Worm (Caenorhabditis elegans) whole organism, L4 larva: ENCODE data around the gene scl-27.
A peak's percentile ranks its signal among the peaks of the same experiment; 100 is the strongest.

Source experiments
- D1046.2 ChIP-seq: fragments of 200-800 bp; sonication (Bioruptor generic); IDR thresholded peaks from 2 replicates; pipeline ENCODE4 v1.3.6; 2022; ENCODE audit warnings: missing genetic modification characterization, missing compliant biosample characterization
- F10B5.3 ChIP-seq: sonication (generic microtip); optimal IDR thresholded peaks from 2 replicates; lab custom pipeline; 2016; ENCODE audit warnings: mild to moderate bottlenecking, missing genetic modification characterization, missing compliant biosample characterization
- F44E2.7 ChIP-seq: fragments of 200-800 bp; sonication (Bioruptor generic); IDR thresholded peaks from 2 replicates; pipeline ENCODE4 v2.1.2; 2022; ENCODE audit warnings: missing genetic modification characterization, missing compliant biosample characterization
- F49E8.2 ChIP-seq: sonication (generic microtip); optimal IDR thresholded peaks from 2 replicates; lab custom pipeline; 2016; ENCODE audit warnings: missing compliant biosample characterization, mild to moderate bottlenecking, missing genetic modification characterization, borderline replicate concordance
- T20F7.1 ChIP-seq: fragments of 200-800 bp; sonication (Bioruptor generic); optimal IDR thresholded peaks from 2 replicates; lab custom pipeline; 2018; ENCODE audit warnings: mild to moderate bottlenecking, missing genetic modification characterization, missing compliant biosample characterization
- ZK337.2 ChIP-seq: fragments of 200-800 bp; sonication (Bioruptor generic); IDR thresholded peaks from 2 replicates; pipeline ENCODE4 v1.3.6; 2022; ENCODE audit warnings: missing genetic modification reagents, missing genetic modification characterization, missing compliant biosample characterization
- ZK546.5 ChIP-seq, 2 experiments: sonication (generic microtip); optimal IDR thresholded peaks; 2 replicates each; lab custom pipeline; 2017; ENCODE audit warnings: missing biosample characterization in 2 of 2, missing genetic modification characterization in 2 of 2
- aha-1 ChIP-seq: fragments of 150-350 bp; peaks from one replicate; lab custom pipeline; 2014; ENCODE audit warnings: missing biosample characterization, missing genetic modification characterization
- aly-2 ChIP-seq: sonication (generic microtip); optimal IDR thresholded peaks from 2 replicates; lab custom pipeline; 2018; ENCODE audit warnings: missing biosample characterization, missing genetic modification characterization
- ceh-20 ChIP-seq: fragments of 200-800 bp; sonication (Bioruptor generic); IDR thresholded peaks from 2 replicates; pipeline ENCODE4 v1.3.6; 2022; ENCODE audit warnings: missing genetic modification reagents, missing genetic modification characterization, missing compliant biosample characterization
- daf-19 ChIP-seq: fragments of 200-800 bp; sonication (Bioruptor generic); conservative IDR thresholded peaks from 2 replicates; pipeline ENCODE4 v1.3.6; 2022; ENCODE audit warnings: missing genetic modification characterization, missing compliant biosample characterization
- daf-8 ChIP-seq: fragments of 200-800 bp; sonication (Bioruptor generic); IDR thresholded peaks from 2 replicates; pipeline ENCODE4 v1.3.6; 2022; ENCODE audit warnings: missing genetic modification characterization, missing compliant biosample characterization
- dmd-6 ChIP-seq: fragments of 200-800 bp; sonication (Bioruptor generic); IDR thresholded peaks from 2 replicates; pipeline ENCODE4 v1.3.6; 2022; ENCODE audit warnings: missing genetic modification reagents, missing genetic modification characterization, missing compliant biosample characterization
- dmd-9 ChIP-seq: fragments of 200-800 bp; sonication (Bioruptor generic); IDR thresholded peaks from 2 replicates; pipeline ENCODE4 v1.3.6; 2022; ENCODE audit warnings: missing genetic modification reagents, missing genetic modification characterization, missing compliant biosample characterization
- egl-43 ChIP-seq: fragments of 200-800 bp; sonication (Bioruptor generic); IDR thresholded peaks from 2 replicates; pipeline ENCODE4 v1.3.6; 2022; ENCODE audit warnings: missing genetic modification reagents, missing genetic modification characterization, missing compliant biosample characterization
- hif-1 ChIP-seq, 2 experiments: sonication (generic microtip); optimal IDR thresholded peaks; 2 replicates each; lab custom pipeline; 2016 to 2017; ENCODE audit warnings: missing compliant biosample characterization in 2 of 2, missing genetic modification characterization in 2 of 2, missing genetic modification reagents in 2 of 2, missing genotype in 2 of 2, mild to moderate bottlenecking in 1 of 2
- hlh-30 ChIP-seq: sonication (generic microtip); optimal IDR thresholded peaks from 2 replicates; lab custom pipeline; 2017; ENCODE audit warnings: antibody characterized with exemption, mild to moderate bottlenecking, missing genetic modification characterization, missing compliant biosample characterization; ENCODE audit not compliant: insufficient read depth
- jun-1 ChIP-seq: fragments of 150-350 bp; optimal IDR thresholded peaks from 2 replicates; lab custom pipeline; 2014; ENCODE audit warnings: missing biosample characterization, missing genetic modification reagents, missing genetic modification characterization
- lim-7 ChIP-seq: fragments of 200-800 bp; sonication (Bioruptor generic); IDR thresholded peaks from 2 replicates; pipeline ENCODE4 v1.3.6; 2022; ENCODE audit warnings: missing genetic modification characterization, missing compliant biosample characterization
- lin-1 ChIP-seq: fragments of 200-800 bp; sonication (Bioruptor generic); IDR thresholded peaks from 2 replicates; pipeline ENCODE4 v1.3.6; 2022; ENCODE audit warnings: missing genetic modification reagents, missing genetic modification characterization, missing compliant biosample characterization
- lin-13 ChIP-seq: fragments of 150-350 bp; optimal IDR thresholded peaks from 2 replicates; lab custom pipeline; 2014; ENCODE audit warnings: missing biosample characterization, missing genetic modification reagents, missing genetic modification characterization
- lsy-2 ChIP-seq, 2 experiments: fragments of 150-350 bp in 1 of 2; sonication (generic microtip) in 1 of 2; optimal IDR thresholded peaks; 2 replicates each; lab custom pipeline; 2014 to 2017; ENCODE audit warnings: missing biosample characterization in 2 of 2, missing genetic modification characterization in 2 of 2
- madf-5 ChIP-seq, 2 experiments: fragments of 200-800 bp; sonication (Bioruptor generic); IDR thresholded peaks; 2 replicates each; pipeline ENCODE4 v1.3.6; 2022; ENCODE audit warnings: missing compliant biosample characterization in 2 of 2, missing genetic modification characterization in 2 of 2
- madf-9 ChIP-seq: fragments of 200-800 bp; sonication (Bioruptor generic); conservative IDR thresholded peaks from 2 replicates; pipeline ENCODE4 v1.3.6; 2022; ENCODE audit warnings: missing genetic modification reagents, missing genetic modification characterization, missing compliant biosample characterization
- mxl-2 ChIP-seq: fragments of 200-800 bp; sonication (Bioruptor generic); conservative IDR thresholded peaks from 2 replicates; pipeline ENCODE4 v1.3.6; 2022; ENCODE audit warnings: missing genetic modification reagents, missing genetic modification characterization, missing compliant biosample characterization
- nhr-28 ChIP-seq: fragments of 150-350 bp; optimal IDR thresholded peaks from 2 replicates; lab custom pipeline; 2014; ENCODE audit warnings: missing biosample characterization, missing genetic modification characterization
- nhr-42 ChIP-seq: fragments of 200-800 bp; sonication (Bioruptor generic); IDR thresholded peaks from 2 replicates; pipeline ENCODE4 v1.3.6; 2022; ENCODE audit warnings: missing genetic modification characterization, missing compliant biosample characterization
- nhr-6 ChIP-seq: fragments of 150-350 bp; optimal IDR thresholded peaks from 2 replicates; lab custom pipeline; 2014; ENCODE audit warnings: missing biosample characterization, missing genetic modification characterization
- php-3 ChIP-seq: fragments of 200-800 bp; sonication (Bioruptor generic); IDR thresholded peaks from 2 replicates; pipeline ENCODE4 v1.3.6; 2022; ENCODE audit warnings: missing genetic modification reagents, missing genetic modification characterization, missing compliant biosample characterization
- sdz-12 ChIP-seq: fragments of 200-800 bp; sonication (Bioruptor generic); optimal IDR thresholded peaks from 2 replicates; lab custom pipeline; 2018; ENCODE audit warnings: mild to moderate bottlenecking, missing genetic modification characterization, missing compliant biosample characterization
- set-16 ChIP-seq: fragments of 200-800 bp; sonication (Bioruptor generic); IDR thresholded peaks from 2 replicates; pipeline ENCODE4 v1.3.6; 2022; ENCODE audit warnings: missing genetic modification reagents, missing genetic modification characterization, missing compliant biosample characterization
- skn-1 ChIP-seq: fragments of 150-350 bp; optimal IDR thresholded peaks from 2 replicates; lab custom pipeline; 2014; ENCODE audit warnings: missing biosample characterization, missing genetic modification characterization
- snpc-1.2 ChIP-seq: fragments of 200-800 bp; sonication (Bioruptor generic); IDR thresholded peaks from 2 replicates; pipeline ENCODE4 v1.3.6; 2022; ENCODE audit warnings: missing genetic modification reagents, missing genetic modification characterization, missing compliant biosample characterization
- unc-62 ChIP-seq, 3 experiments: fragments of 150-350 bp in 1 of 3; sonication (generic microtip); optimal IDR thresholded peaks in 2 of 3; peaks in 1 of 3; 1 replicate in 1 of 3; 2 replicates in 2 of 3; lab custom pipeline; 2014 to 2017; ENCODE audit warnings: missing biosample characterization in 3 of 3, missing genetic modification characterization in 3 of 3, missing genetic modification reagents in 3 of 3, missing genotype in 1 of 3
- zag-1 ChIP-seq: fragments of 150-350 bp; optimal IDR thresholded peaks from 2 replicates; lab custom pipeline; 2014; ENCODE audit warnings: missing biosample characterization, missing genetic modification characterization

The scl-27 gene

DNA sequence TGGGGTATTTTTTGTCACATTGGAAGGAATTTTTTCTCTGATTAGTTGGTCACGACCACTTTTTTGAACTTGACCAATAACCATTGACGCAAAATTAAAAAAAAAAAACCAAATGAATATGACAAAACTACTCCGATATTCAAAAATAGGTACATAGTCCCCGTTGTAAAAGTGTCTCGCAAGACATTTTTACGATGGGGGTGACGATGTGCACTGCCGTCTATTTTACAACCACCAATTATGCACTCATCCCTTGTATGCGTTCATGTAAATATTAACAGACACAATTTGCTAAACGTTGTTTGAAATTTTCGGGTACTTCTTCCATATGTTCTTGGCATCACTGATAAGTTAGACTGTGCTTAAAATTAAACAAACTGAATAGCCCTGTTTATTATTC, at the start of gene scl-27:
Gene scl-27 (plus strand): TSS at position 301 of the 400 bp plus-strand sequence.
- peak in 1 of 2 experiments; percentile 11 for TF ChIP-seq unc-62 (GFP tag; optimal IDR thresholded peaks at IDR 0.05 in 1 of 2; lab: Kevin White, UChicago)
- TF ChIP-seq unc-62 (tag; optimal IDR thresholded peaks at IDR 0.05; lab: Kevin White, UChicago) = no peak
- no peak for TF ChIP-seq T20F7.1 (GFP tag; lab: Kevin White, UChicago)
- TF ChIP-seq jun-1 (tag; lab: Kevin White, UChicago) = no peak
- TF ChIP-seq ceh-20 (GFP tag; lab: Robert Waterston, UW) = no peak
- no peak for TF ChIP-seq F10B5.3 (tag; lab: Kevin White, UChicago)

DNA sequence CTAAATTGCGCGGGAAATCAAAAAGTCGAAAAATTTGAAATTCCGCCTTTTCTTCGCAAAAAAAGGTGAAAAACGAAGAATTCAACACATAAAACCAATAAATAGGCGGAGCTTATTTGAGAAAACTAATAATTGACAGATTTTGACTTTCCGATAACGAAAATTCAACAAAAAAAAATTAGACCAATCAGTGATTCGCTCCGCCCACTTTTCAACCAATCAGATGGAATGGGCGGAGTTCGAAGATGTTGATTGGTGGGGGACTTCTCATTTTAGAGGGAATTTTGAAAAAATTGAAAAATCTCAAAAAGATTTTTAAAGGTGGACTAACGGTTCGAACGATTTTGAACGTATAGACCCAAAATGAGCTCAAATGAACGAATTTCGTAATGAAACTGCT, 49.0 kb upstream of the scl-27 start:
- no peak for TF ChIP-seq daf-19
- TF ChIP-seq F44E2.7 (GFP tag; lab: Robert Waterston, UW) = no peak
- no peak for TF ChIP-seq sdz-12
- TF ChIP-seq F49E8.2 (tag; lab: Kevin White, UChicago) = no peak
- TF ChIP-seq D1046.2 = no peak
- no peak for TF ChIP-seq dmd-6 (GFP tag; lab: Robert Waterston, UW)
- TF ChIP-seq lsy-2 (tag; optimal IDR thresholded peaks at IDR 0.05; lab: Kevin White, UChicago) = no peak
- TF ChIP-seq lin-13 (GFP tag; lab: Kevin White, UChicago) = no peak
- TF ChIP-seq T20F7.1 (GFP tag; lab: Kevin White, UChicago) = no peak
- no peak for TF ChIP-seq daf-8
- no peak for TF ChIP-seq madf-9 (GFP tag; lab: Robert Waterston, UW)
- no peak for TF ChIP-seq F10B5.3 (tag; lab: Kevin White, UChicago)
- no peak for TF ChIP-seq egl-43 (GFP tag; lab: Robert Waterston, UW)
- no peak for TF ChIP-seq dmd-9 (GFP tag; lab: Robert Waterston, UW)
- TF ChIP-seq ZK546.5 (tag; optimal IDR thresholded peaks at IDR 0.05; lab: Kevin White, UChicago) = no peak
- no peak for TF ChIP-seq unc-62 (GFP tag; optimal IDR thresholded peaks at IDR 0.05 in 1 of 2; lab: Kevin White, UChicago)
- TF ChIP-seq unc-62 (tag; optimal IDR thresholded peaks at IDR 0.05; lab: Kevin White, UChicago) = no peak
- no peak for TF ChIP-seq php-3
- TF ChIP-seq lin-1 = no peak
- TF ChIP-seq ceh-20 (GFP tag; lab: Robert Waterston, UW) = no peak
- TF ChIP-seq hlh-30 (tag; lab: Kevin White, UChicago) = no peak

- TF ChIP-seq lim-7 (GFP tag; lab: Robert Waterston, UW) (no peak), F44E2.7 (GFP tag; lab: Robert Waterston, UW) (no peak), aha-1 (tag; lab: Kevin White, UChicago) (peak; percentile 99)
These were observed 48.0 kb upstream of the scl-27 start for ce11 chrV:351787-352186.

ce11 chrV:356959-357702, 42.7 kb upstream of the scl-27 start:
- TF ChIP-seq F49E8.2 (tag; lab: Kevin White, UChicago) (no peak), set-16 (GFP tag; lab: Robert Waterston, UW) (peak; percentile 87)

ce11 chrV:358473-358872, 41.3 kb upstream of the scl-27 start:
- TF ChIP-seq nhr-42 (GFP tag; lab: Robert Waterston, UW) (no peak), set-16 (GFP tag; lab: Robert Waterston, UW) (peak; percentile 89), egl-43 (GFP tag; lab: Robert Waterston, UW) (0 out of 2 replicates have a peak, but pooled peaks have one; percentile 51), ZK337.2 (peak; percentile 42; the same call in 1 of the 2 replicates), unc-62 (GFP tag; optimal IDR thresholded peaks at IDR 0.05 in 1 of 2; lab: Kevin White, UChicago) (peak in 1 of 2 experiments; percentile 50), unc-62 (tag; optimal IDR thresholded peaks at IDR 0.05; lab: Kevin White, UChicago) (no peak)

DNA sequence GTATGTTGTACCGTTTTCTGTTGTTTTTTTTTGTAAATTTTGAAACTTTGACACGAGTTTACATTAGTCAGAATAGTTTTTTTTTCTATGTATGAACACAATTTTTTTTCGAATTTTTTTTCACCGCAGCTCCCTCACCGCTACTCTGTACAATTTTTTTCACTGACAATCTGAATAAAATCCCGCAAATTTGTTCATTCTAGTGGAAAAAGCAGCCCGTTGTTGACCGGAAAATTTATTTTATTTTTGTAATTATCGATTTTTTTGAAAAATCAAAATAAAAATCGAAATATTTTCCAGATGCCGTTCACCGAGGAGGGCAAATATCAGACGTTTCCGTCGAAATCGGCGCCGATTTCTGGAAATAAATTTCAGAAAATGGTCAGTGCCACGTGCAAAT, 40.4 kb upstream of the scl-27 start, which contains the start of gene T22H9.1:
Gene T22H9.1 (plus strand): TSS at position 301 of the 400 bp plus-strand sequence.
- no peak for TF ChIP-seq nhr-6 (tag; lab: Kevin White, UChicago)
- TF ChIP-seq php-3 = no peak
- TF ChIP-seq hif-1 (tag; optimal IDR thresholded peaks at IDR 0.05; lab: Kevin White, UChicago) = no peak
- no peak for TF ChIP-seq lin-1
- TF ChIP-seq skn-1 (tag; lab: Kevin White, UChicago) = no peak
- TF ChIP-seq madf-5 (GFP tag; IDR thresholded peaks at IDR 0.05; lab: Robert Waterston, UW) = no peak
- TF ChIP-seq aly-2 (tag; lab: Kevin White, UChicago) = no peak
- TF ChIP-seq nhr-28 (tag; lab: Kevin White, UChicago) = no peak
- TF ChIP-seq snpc-1.2 = no peak
- TF ChIP-seq zag-1 = no peak
- TF ChIP-seq mxl-2 = no peak
